Worm (Caenorhabditis elegans): ENCODE results near the gene fbxb-10.
"Not testable (repeated sequence)": the region's sequence is repeated elsewhere in the genome, so short reads cannot be mapped to it uniquely, and the experiment has no call there.

The fbxb-10 gene

DNA sequence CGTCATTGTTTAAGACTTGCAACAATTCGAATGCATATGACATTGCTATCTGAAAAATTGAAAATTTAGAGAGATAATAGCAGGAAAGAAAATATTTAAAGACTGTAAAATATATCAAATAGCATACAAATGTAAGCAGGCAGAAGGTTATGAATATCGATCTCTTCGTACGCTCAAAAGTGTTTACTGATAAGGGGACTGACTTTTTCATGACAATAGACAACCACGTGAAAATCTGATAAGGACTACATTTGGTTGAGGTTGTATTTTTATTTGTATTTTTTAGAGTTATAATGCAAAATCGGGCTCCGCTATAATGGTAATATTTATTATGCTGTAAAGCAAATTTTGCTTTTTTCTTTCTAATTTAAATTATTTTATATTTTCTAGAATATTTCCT lies 24.7 kb upstream of the fbxb-10 start, which contains the start of the genes C52E2.5 and C52E2.4 (continued):
- TF ChIP-seq pqm-1 (tag; optimal IDR thresholded peaks at IDR 0.05), result peak; percentile 87
- no peak for TF ChIP-seq lin-39 (tag; optimal IDR thresholded peaks at IDR 0.05)
- no peak for TF ChIP-seq mxl-3 (GFP tag; optimal IDR thresholded peaks at IDR 0.05)
- no peak for TF ChIP-seq egl-27 (tag; optimal IDR thresholded peaks at IDR 0.05)
- no peak for TF ChIP-seq F26F4.8 (GFP tag; conservative IDR thresholded peaks at IDR 0.05)
- no peak for TF ChIP-seq aha-1 (tag)
- TF ChIP-seq Y48G9A.11 (GFP tag; IDR thresholded peaks at IDR 0.05), result no peak

ce11 chrII:1836204-1836603 lies 18.0 kb upstream of the fbxb-10 start, which contains the start of gene T08E11.1:
Gene T08E11.1 (plus strand): TSS chrII:1836504.
- TF ChIP-seq lsy-2 (tag; optimal IDR thresholded peaks at IDR 0.05) (no peak), daf-16 (GFP tag; optimal IDR thresholded peaks at IDR 0.05) (no peak), daf-16 (tag; optimal IDR thresholded peaks at IDR 0.05) (peak; percentile 21), unc-39 (tag; optimal IDR thresholded peaks at IDR 0.05) (no peak)

DNA sequence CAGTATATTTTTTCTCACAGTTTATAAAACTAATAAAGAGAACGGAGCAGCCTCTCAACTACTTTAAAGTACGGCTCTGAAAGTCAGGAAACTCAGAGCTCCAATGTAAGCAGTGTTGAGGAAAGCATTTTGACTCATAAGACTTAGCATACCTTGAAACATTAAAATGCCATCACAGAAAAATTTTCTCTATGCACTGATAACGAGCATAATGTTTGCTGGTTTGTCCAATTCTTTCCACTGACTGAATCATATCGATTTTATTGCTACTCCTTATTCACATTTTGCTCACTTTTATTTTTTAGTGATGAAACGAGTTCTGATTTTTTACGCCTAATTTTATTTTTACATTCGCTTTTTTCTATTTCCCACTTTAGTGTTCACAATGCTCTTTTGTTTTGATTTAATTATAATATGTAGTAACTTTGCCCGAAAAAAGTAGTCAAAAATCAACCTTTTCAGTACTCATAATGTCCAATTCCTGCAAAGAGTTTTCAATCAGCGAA lies 13.7 kb upstream of the fbxb-10 start, which contains the start of gene math-39:
TSS of gene math-39 (plus strand) at position 456 of the 506 bp plus-strand sequence.
- TF ChIP-seq nhr-28 (tag; optimal IDR thresholded peaks at IDR 0.05) (peak; percentile 10), F26F4.8 (GFP tag; conservative IDR thresholded peaks at IDR 0.05) (no peak), pha-4 (GFP tag; IDR thresholded peaks at IDR 0.05) (no peak), pha-4 (tag; optimal IDR thresholded peaks at IDR 0.05) (no peak), pqm-1 (tag; optimal IDR thresholded peaks at IDR 0.05) (peak; percentile 40)

- peak; percentile 63 for TF ChIP-seq pqm-1 (tag; optimal IDR thresholded peaks at IDR 0.05)
- no peak for TF ChIP-seq dve-1 (tag; optimal IDR thresholded peaks at IDR 0.05; ENCODE audit: insufficient read depth)
- TF ChIP-seq ceh-44 (GFP tag; IDR thresholded peaks at IDR 0.05), result no peak
- peak; percentile 19; the same call in 1 of the 2 replicates for TF ChIP-seq dmd-6 (GFP tag; IDR thresholded peaks at IDR 0.05)
These were observed 12.0 kb upstream of the fbxb-10 start, which contains the start of gene math-40 for ce11 chrII:1830182-1830682. Gene math-40 (plus strand): TSS chrII:1830632.

- TF ChIP-seq arid-1 (GFP tag; conservative IDR thresholded peaks at IDR 0.05); mdl-1 (tag; optimal IDR thresholded peaks at IDR 0.05); F37D6.2 (tag; optimal IDR thresholded peaks at IDR 0.05): not testable (repeated sequence)
These were observed 6.1 kb upstream of the fbxb-10 start, which contains the start of gene math-41 for ce11 chrII:1824329-1824728. Gene math-41 (plus strand): TSS chrII:1824629.

DNA sequence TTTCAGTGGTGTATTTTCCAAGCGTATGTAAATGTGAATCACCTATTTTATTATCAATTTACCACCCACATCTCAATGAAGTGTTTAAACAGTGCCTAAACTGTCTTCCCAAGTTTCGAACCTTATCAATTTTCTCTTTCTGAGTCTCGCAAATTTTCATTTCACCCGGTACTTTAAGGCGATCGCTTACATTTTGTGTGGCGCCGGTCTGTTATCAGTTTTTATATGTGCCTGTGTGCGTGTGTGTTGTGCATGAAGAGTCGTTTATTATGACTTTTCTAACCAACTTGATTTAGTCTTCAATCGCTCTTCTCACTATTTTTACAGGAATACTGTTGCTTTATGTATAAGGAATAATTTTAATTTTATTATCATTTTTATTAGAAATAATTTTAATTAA lies 5.4 kb upstream of the fbxb-10 start:
- TF ChIP-seq hlh-11 (tag; optimal IDR thresholded peaks at IDR 0.05), result peak; percentile 16
- TF ChIP-seq dmd-6 (GFP tag; IDR thresholded peaks at IDR 0.05), result peak; percentile 61
- TF ChIP-seq php-3 (GFP tag; IDR thresholded peaks at IDR 0.05), result 0 out of 2 replicates have a peak, but pooled peaks have one; percentile 32
- peak; percentile 19 for TF ChIP-seq pqm-1 (tag; optimal IDR thresholded peaks at IDR 0.05)

ce11 chrII:1820774-1821173 lies 2.6 kb upstream of the fbxb-10 start, which contains the start of gene fbxa-3:
Gene fbxa-3 (minus strand): TSS chrII:1820874.
- no peak for TF ChIP-seq lin-13 (GFP tag; optimal IDR thresholded peaks at IDR 0.05)
- TF ChIP-seq hlh-11 (tag; optimal IDR thresholded peaks at IDR 0.05), result no peak
- no peak for TF ChIP-seq snpc-1.2 (GFP tag; IDR thresholded peaks at IDR 0.05)
- no peak for TF ChIP-seq unc-39 (tag; optimal IDR thresholded peaks at IDR 0.05)
- no peak for TF ChIP-seq hlh-30 (tag; optimal IDR thresholded peaks at IDR 0.05; ENCODE audit: insufficient read depth)
- TF ChIP-seq F44E2.7 (GFP tag; IDR thresholded peaks at IDR 0.05), result no peak
- TF ChIP-seq Y48G9A.11 (GFP tag; IDR thresholded peaks at IDR 0.05), result no peak
- TF ChIP-seq daf-16 (GFP tag; optimal IDR thresholded peaks at IDR 0.05), result no peak
- TF ChIP-seq daf-16 (tag; optimal IDR thresholded peaks at IDR 0.05), result no peak
- no peak for TF ChIP-seq ceh-82 (tag; optimal IDR thresholded peaks at IDR 0.05)
- TF ChIP-seq ztf-11 (tag; optimal IDR thresholded peaks at IDR 0.05), result no peak
- TF ChIP-seq mes-2 (tag; optimal IDR thresholded peaks at IDR 0.05; ENCODE audit: poor library complexity, severe bottlenecking), result no peak
- no peak for TF ChIP-seq fkh-10 (GFP tag; optimal IDR thresholded peaks at IDR 0.05)
- no peak for TF ChIP-seq set-16 (GFP tag; IDR thresholded peaks at IDR 0.05)
- no peak for TF ChIP-seq nhr-28 (tag; optimal IDR thresholded peaks at IDR 0.05)
- TF ChIP-seq saeg-2 (GFP tag; IDR thresholded peaks at IDR 0.05), result no peak
- no peak for TF ChIP-seq ZK546.5 (tag; optimal IDR thresholded peaks at IDR 0.05)
- TF ChIP-seq attf-4 (tag; optimal IDR thresholded peaks at IDR 0.05), result no peak
- TF ChIP-seq egl-43 (GFP tag; IDR thresholded peaks at IDR 0.05), result no peak
- no peak for TF ChIP-seq sdz-12 (GFP tag; optimal IDR thresholded peaks at IDR 0.05)
- TF ChIP-seq ceh-28 (tag; optimal IDR thresholded peaks at IDR 0.05), result no peak
